Worm (Caenorhabditis elegans) whole organism, late embryonic: ENCODE data around the gene C49F5.3.

ENCODE experiments used
- Y22D7AL.16 ChIP-seq: sonication (generic microtip); optimal IDR thresholded peaks from 2 replicates; lab custom pipeline; 2016; ENCODE audit warnings: missing genetic modification characterization, missing compliant biosample characterization
- ceh-18 ChIP-seq: sonication (generic microtip); optimal IDR thresholded peaks from 2 replicates; lab custom pipeline; 2016; ENCODE audit warnings: missing genetic modification characterization, missing compliant biosample characterization
- ceh-30 ChIP-seq: fragments of 150-350 bp; optimal IDR thresholded peaks from 2 replicates; lab custom pipeline; 2014; ENCODE audit warnings: missing biosample characterization, missing genetic modification characterization
- ceh-45 ChIP-seq: fragments of 200-800 bp; sonication (Bioruptor generic); IDR thresholded peaks from 2 replicates; pipeline ENCODE4 v1.3.6; 2022; ENCODE audit warnings: missing genetic modification reagents, missing genetic modification characterization, missing compliant biosample characterization
- che-1 ChIP-seq: sonication (generic microtip); optimal IDR thresholded peaks from 2 replicates; lab custom pipeline; 2016; ENCODE audit warnings: mild to moderate bottlenecking, missing genetic modification characterization, missing compliant biosample characterization
- dve-1 ChIP-seq: sonication (generic microtip); optimal IDR thresholded peaks from 2 replicates; lab custom pipeline; 2017; ENCODE audit warnings: antibody characterized with exemption, mild to moderate bottlenecking, missing genetic modification characterization, missing compliant biosample characterization
- elt-2 ChIP-seq: sonication (generic microtip); optimal IDR thresholded peaks from 2 replicates; lab custom pipeline; 2016; ENCODE audit warnings: missing genetic modification reagents, missing genetic modification characterization, missing compliant biosample characterization
- ref-2 ChIP-seq: sonication (generic microtip); optimal IDR thresholded peaks from 2 replicates; lab custom pipeline; 2016; ENCODE audit warnings: missing genetic modification characterization, missing compliant biosample characterization
- tbx-2 ChIP-seq: sonication (generic microtip); optimal IDR thresholded peaks from 2 replicates; lab custom pipeline; 2016; ENCODE audit warnings: missing genetic modification characterization, missing compliant biosample characterization
- tbx-7 ChIP-seq: sonication (generic microtip); optimal IDR thresholded peaks from 2 replicates; lab custom pipeline; 2016; ENCODE audit warnings: missing genotype, missing genetic modification characterization, missing compliant biosample characterization

- TF ChIP-seq elt-2 (tag; lab: Kevin White, UChicago) (no peak), tbx-7 (no peak), tbx-2 (tag; lab: Kevin White, UChicago) (no peak), che-1 (tag; lab: Kevin White, UChicago) (no peak), ref-2 (tag; lab: Kevin White, UChicago) (no peak), ceh-30 (tag; lab: Kevin White, UChicago) (no peak), ceh-18 (tag; lab: Kevin White, UChicago) (no peak), ceh-45 (GFP tag; lab: Robert Waterston, UW) (no peak), dve-1 (no peak), Y22D7AL.16 (tag; lab: Kevin White, UChicago) (no peak)
Measured at ce11 chrX:11999573-11999972, 16.1 kb upstream of the C49F5.3 start.
